Fruit fly (Drosophila melanogaster) whole organism, embryonic: ENCODE measurements around the gene CG3604.

Source experiments
- Awh ChIP-seq: fragments of 200-800 bp; sonication (Bioruptor generic); IDR thresholded peaks from 2 replicates; pipeline ENCODE4, ENCODE4 v1.3.6; 2022; ENCODE audit warnings: missing biosample characterization, missing genetic modification characterization
- Bgb ChIP-seq: fragments of 200-800 bp; sonication (Bioruptor generic); IDR thresholded peaks from 2 replicates; pipeline ENCODE4 v1.3.6; 2022; ENCODE audit warnings: missing biosample characterization, missing genetic modification characterization; ENCODE audit not compliant: partially characterized antibody
- Bteb2 ChIP-seq: fragments of 200-800 bp; sonication (Bioruptor generic); optimal IDR thresholded peaks from 2 replicates; lab custom pipeline; 2016; ENCODE audit warnings: missing biosample characterization, missing genetic modification characterization
- CG10147 ChIP-seq: fragments of 200-800 bp; sonication (Bioruptor generic); optimal IDR thresholded peaks from 2 replicates; lab custom pipeline; 2019; ENCODE audit warnings: missing biosample characterization, mild to moderate bottlenecking, missing genetic modification characterization, moderate library complexity
- CG10209 ChIP-seq: fragments of 200-800 bp; sonication (Bioruptor generic); optimal IDR thresholded peaks from 3 replicates; lab custom pipeline; 2017; ENCODE audit warnings: missing biosample characterization, mild to moderate bottlenecking, missing genetic modification characterization, missing genetic modification reagents
- CG10274 ChIP-seq: fragments of 200-800 bp; sonication (Bioruptor generic); optimal IDR thresholded peaks from 3 replicates; lab custom pipeline; 2017; ENCODE audit warnings: missing biosample characterization, mild to moderate bottlenecking, missing genetic modification characterization
- CG10321 ChIP-seq: fragments of 200-800 bp; sonication (Bioruptor generic); IDR thresholded peaks from 2 replicates; pipeline ENCODE4 v1.3.6; 2022; ENCODE audit warnings: missing biosample characterization, missing genetic modification characterization
- CG10366 ChIP-seq: fragments of 200-800 bp; sonication (Bioruptor generic); IDR thresholded peaks from 2 replicates; pipeline ENCODE4 v1.3.6; 2022; ENCODE audit warnings: missing biosample characterization, missing genetic modification characterization
- CG10979 ChIP-seq: fragments of 200-800 bp; sonication (Bioruptor generic); optimal IDR thresholded peaks from 2 replicates; lab custom pipeline; 2018; ENCODE audit warnings: missing biosample characterization, mild to moderate bottlenecking, missing genetic modification characterization, moderate library complexity
- CG12744 ChIP-seq: fragments of 200-800 bp; sonication (Bioruptor generic); optimal IDR thresholded peaks from 2 replicates; lab custom pipeline; 2016; ENCODE audit warnings: missing biosample characterization, missing genetic modification characterization
- CG13296 ChIP-seq: fragments of 200-800 bp; sonication (Bioruptor generic); optimal IDR thresholded peaks from 3 replicates; lab custom pipeline; 2018; ENCODE audit warnings: missing biosample characterization, mild to moderate bottlenecking, missing genetic modification characterization
- CG15011 ChIP-seq: fragments of 200-800 bp; sonication (Bioruptor generic); optimal IDR thresholded peaks from 3 replicates; lab custom pipeline; 2018; ENCODE audit warnings: missing biosample characterization, mild to moderate bottlenecking, missing genetic modification characterization
- CG1647 ChIP-seq: fragments of 200-800 bp; sonication (Bioruptor generic); optimal IDR thresholded peaks from 3 replicates; lab custom pipeline; 2016; ENCODE audit warnings: missing biosample characterization, missing genetic modification characterization
- CG17361 ChIP-seq: fragments of 200-800 bp; sonication (Bioruptor generic); IDR thresholded peaks from 3 replicates; pipeline ENCODE4 v1.3.6; 2022; ENCODE audit warnings: missing biosample characterization, missing genetic modification characterization
- CG30403 ChIP-seq: fragments of 200-800 bp; sonication (Bioruptor generic); optimal IDR thresholded peaks from 3 replicates; lab custom pipeline; 2016; ENCODE audit warnings: missing biosample characterization, missing genetic modification characterization
- CG31224 ChIP-seq: fragments of 200-800 bp; sonication (Bioruptor generic); IDR thresholded peaks from 2 replicates; pipeline ENCODE4 v1.3.6; 2022; ENCODE audit warnings: missing biosample characterization, missing genetic modification characterization
- CG31388 ChIP-seq: fragments of 200-800 bp; sonication (Bioruptor generic); optimal IDR thresholded peaks from 2 replicates; lab custom pipeline; 2016; ENCODE audit warnings: missing biosample characterization, missing genetic modification characterization
- CG3281 ChIP-seq: fragments of 200-800 bp; sonication (Bioruptor generic); optimal IDR thresholded peaks from 3 replicates; lab custom pipeline; 2017; ENCODE audit warnings: missing biosample characterization, mild to moderate bottlenecking, missing genetic modification characterization
- CG42726 ChIP-seq: fragments of 200-800 bp; sonication (Bioruptor generic); IDR thresholded peaks from 2 replicates; pipeline ENCODE4 v1.3.6; 2022; ENCODE audit warnings: missing biosample characterization, missing genetic modification characterization; ENCODE audit not compliant: partially characterized antibody
- CG4328 ChIP-seq: fragments of 200-800 bp; sonication (Bioruptor generic); optimal IDR thresholded peaks from 3 replicates; lab custom pipeline; 2017; ENCODE audit warnings: missing biosample characterization, missing genetic modification reagents, missing genetic modification characterization
- CG4360 ChIP-seq: fragments of 200-800 bp; sonication (Bioruptor generic); IDR thresholded peaks from 2 replicates; pipeline ENCODE4 v1.3.6; 2022; ENCODE audit warnings: missing biosample characterization, missing genetic modification characterization
- CG7745 ChIP-seq: fragments of 200-800 bp; sonication (Bioruptor generic); optimal IDR thresholded peaks from 2 replicates; lab custom pipeline; 2018; ENCODE audit warnings: missing biosample characterization, mild to moderate bottlenecking, missing genetic modification characterization, moderate library complexity
- CG7928 ChIP-seq: fragments of 200-800 bp; sonication (Bioruptor generic); optimal IDR thresholded peaks from 2 replicates; lab custom pipeline; 2017; ENCODE audit warnings: missing biosample characterization, mild to moderate bottlenecking, missing genetic modification characterization
- CG9437 ChIP-seq: fragments of 200-800 bp; sonication (Bioruptor generic); optimal IDR thresholded peaks from 2 replicates; lab custom pipeline; 2018; ENCODE audit warnings: missing biosample characterization, mild to moderate bottlenecking, missing genetic modification characterization
- CoRest ChIP-seq: fragments of 200-800 bp; sonication (Bioruptor generic); optimal IDR thresholded peaks from 3 replicates; lab custom pipeline; 2018; ENCODE audit warnings: missing biosample characterization, mild to moderate bottlenecking, missing genetic modification characterization, moderate library complexity
- Dip2 ChIP-seq: fragments of 200-800 bp; sonication (Bioruptor generic); IDR thresholded peaks from 2 replicates; pipeline ENCODE4 v1.3.6; 2022; ENCODE audit warnings: missing biosample characterization, missing genetic modification characterization
- ERR ChIP-seq: fragments of 200-800 bp; sonication (Bioruptor generic); optimal IDR thresholded peaks from 2 replicates; lab custom pipeline; 2016; ENCODE audit warnings: missing biosample characterization, missing genetic modification characterization
- Mad ChIP-seq: fragments of 200-800 bp; sonication (Bioruptor generic); optimal IDR thresholded peaks from 2 replicates; lab custom pipeline; 2016; ENCODE audit warnings: missing biosample characterization, missing genetic modification characterization
- NK7.1 ChIP-seq: fragments of 200-800 bp; sonication (Bioruptor generic); optimal IDR thresholded peaks from 3 replicates; lab custom pipeline; 2016; ENCODE audit warnings: missing biosample characterization, missing genetic modification characterization
- Nf-YC ChIP-seq: fragments of 200-800 bp; optimal IDR thresholded peaks from 3 replicates; lab custom pipeline; 2019; ENCODE audit warnings: missing biosample characterization, mild to moderate bottlenecking, missing genetic modification characterization, moderate library complexity
- Pdp1 ChIP-seq, 2 experiments: fragments of 200-800 bp; sonication (Bioruptor generic); optimal IDR thresholded peaks; 3 replicates each; lab custom pipeline; 2016; ENCODE audit warnings: missing biosample characterization in 2 of 2, missing genetic modification characterization in 2 of 2, mild to moderate bottlenecking in 1 of 2, moderate library complexity in 1 of 2
- Sry-β ChIP-seq: fragments of 200-800 bp; sonication (Bioruptor generic); optimal IDR thresholded peaks from 2 replicates; lab custom pipeline; 2018; ENCODE audit warnings: missing biosample characterization, mild to moderate bottlenecking, missing genetic modification characterization, moderate library complexity
- ab ChIP-seq: fragments of 200-800 bp; sonication (Bioruptor generic); optimal IDR thresholded peaks from 2 replicates; lab custom pipeline; 2016; ENCODE audit warnings: missing biosample characterization, missing genetic modification characterization
- ap ChIP-seq: fragments of 200-800 bp; sonication (Bioruptor generic); IDR thresholded peaks from 2 replicates; pipeline ENCODE4 v1.3.6; 2022; ENCODE audit warnings: missing biosample characterization, missing genetic modification characterization
- bab2 ChIP-seq: fragments of 200-800 bp; sonication (Bioruptor generic); optimal IDR thresholded peaks from 2 replicates; lab custom pipeline; 2016; ENCODE audit warnings: missing biosample characterization, missing genetic modification characterization
- cas ChIP-seq: fragments of 200-800 bp; sonication (Bioruptor generic); IDR thresholded peaks from 2 replicates; pipeline ENCODE4 v1.3.6; 2022; ENCODE audit warnings: missing biosample characterization, missing genetic modification characterization
- cwo ChIP-seq: fragments of 200-800 bp; sonication (Bioruptor generic); optimal IDR thresholded peaks from 3 replicates; lab custom pipeline; 2017; ENCODE audit warnings: missing biosample characterization, missing genetic modification characterization, mild to moderate bottlenecking, moderate library complexity, missing genetic modification reagents
- grau ChIP-seq: fragments of 200-800 bp; optimal IDR thresholded peaks from 3 replicates; lab custom pipeline; 2019; ENCODE audit warnings: missing biosample characterization, mild to moderate bottlenecking, missing genetic modification characterization, moderate library complexity
- inv ChIP-seq: fragments of 200-800 bp; sonication (Bioruptor generic); IDR thresholded peaks from 2 replicates; pipeline ENCODE4 v1.3.6; 2022; ENCODE audit warnings: missing biosample characterization, missing genetic modification characterization; ENCODE audit not compliant: partially characterized antibody
- jing ChIP-seq: fragments of 200-800 bp; sonication (Bioruptor generic); optimal IDR thresholded peaks from 2 replicates; lab custom pipeline; 2018; ENCODE audit warnings: missing biosample characterization, mild to moderate bottlenecking, missing genetic modification characterization
- klu ChIP-seq: fragments of 200-800 bp; sonication (Bioruptor generic); IDR thresholded peaks from 2 replicates; pipeline ENCODE4 v1.3.6; 2022; ENCODE audit warnings: missing biosample characterization, missing genetic modification characterization
- kni ChIP-seq: fragments of 200-800 bp; sonication (Bioruptor generic); optimal IDR thresholded peaks from 3 replicates; lab custom pipeline; 2017; ENCODE audit warnings: mild to moderate bottlenecking, missing biosample characterization, missing genetic modification reagents, missing genetic modification characterization
- lmd ChIP-seq: fragments of 200-800 bp; sonication (Bioruptor generic); IDR thresholded peaks from 2 replicates; pipeline ENCODE4 v1.3.6; 2022; ENCODE audit warnings: missing biosample characterization, missing genetic modification characterization
- mld ChIP-seq: fragments of 200-800 bp; sonication (Bioruptor generic); IDR thresholded peaks from 3 replicates; pipeline ENCODE4 v1.3.6; 2022; ENCODE audit warnings: missing biosample characterization, missing genetic modification characterization; ENCODE audit not compliant: partially characterized antibody
- run ChIP-seq: fragments of 200-800 bp; sonication (Bioruptor generic); optimal IDR thresholded peaks from 3 replicates; lab custom pipeline; 2018; ENCODE audit warnings: missing biosample characterization, mild to moderate bottlenecking, missing genetic modification characterization
- sens-2 ChIP-seq: fragments of 200-800 bp; sonication (Bioruptor generic); IDR thresholded peaks from 2 replicates; pipeline ENCODE4 v1.3.6; 2022; ENCODE audit warnings: missing biosample characterization, missing genetic modification characterization
- sqz ChIP-seq: fragments of 200-800 bp; sonication (Bioruptor generic); optimal IDR thresholded peaks from 3 replicates; lab custom pipeline; 2018; ENCODE audit warnings: missing biosample characterization, mild to moderate bottlenecking, missing genetic modification characterization
- tap ChIP-seq: fragments of 200-800 bp; optimal IDR thresholded peaks from 3 replicates; lab custom pipeline; 2019; ENCODE audit warnings: missing biosample characterization, mild to moderate bottlenecking, missing genetic modification characterization, moderate library complexity
- tx ChIP-seq: fragments of 200-800 bp; sonication (Bioruptor generic); optimal IDR thresholded peaks from 2 replicates; lab custom pipeline; 2016; ENCODE audit warnings: missing biosample characterization, missing genetic modification characterization
- unpg ChIP-seq: fragments of 200-800 bp; sonication (Bioruptor generic); optimal IDR thresholded peaks from 3 replicates; lab custom pipeline; 2018; ENCODE audit warnings: missing biosample characterization, mild to moderate bottlenecking, missing genetic modification characterization, moderate library complexity
- wor ChIP-seq: fragments of 200-800 bp; sonication (Bioruptor generic); IDR thresholded peaks from 2 replicates; pipeline ENCODE4 v1.3.6; 2022; ENCODE audit warnings: missing biosample characterization, missing genetic modification characterization
- zen ChIP-seq: fragments of 200-800 bp; sonication (Bioruptor generic); optimal IDR thresholded peaks from 3 replicates; lab custom pipeline; 2018; ENCODE audit warnings: missing biosample characterization, mild to moderate bottlenecking, missing genetic modification characterization, moderate library complexity

CG3604 gene

DNA sequence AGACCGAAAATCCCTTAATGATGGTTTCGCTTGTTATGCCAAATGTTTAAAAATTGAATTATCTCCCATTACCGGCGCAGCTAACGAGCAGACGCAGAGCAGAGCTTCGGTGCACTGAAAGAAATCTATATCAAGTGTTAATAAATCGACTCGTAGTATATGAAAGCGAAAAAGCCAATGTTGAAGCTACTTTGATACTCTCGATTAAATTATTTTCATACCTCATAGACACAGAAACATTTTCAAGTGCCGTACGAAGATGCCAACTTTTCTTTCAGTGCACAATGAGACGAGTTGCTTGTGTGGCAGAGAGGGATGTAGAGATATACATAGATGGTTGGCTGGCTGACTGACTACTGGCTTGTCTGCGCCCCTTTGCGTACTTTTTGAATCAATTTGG is 21.9 kb downstream of the CG3604 start (continued):
- 0 out of 2 replicates have a peak, but pooled peaks have one; percentile 28 for TF ChIP-seq Awh (GFP tag; lab: Robert Waterston, UW)
- no peak for TF ChIP-seq Mad (GFP tag; lab: Kevin White, UChicago)
- no peak for TF ChIP-seq CG7745 (tag; lab: Kevin White, UChicago)
- TF ChIP-seq CG30403 (GFP tag; lab: Kevin White, UChicago) = peak; percentile 10
- TF ChIP-seq NK7.1 (GFP tag; lab: Kevin White, UChicago) = no peak
- no peak for TF ChIP-seq grau (tag; lab: Kevin White, UChicago)
- peak; percentile 61 for TF ChIP-seq CG10979 (tag; lab: Kevin White, UChicago)
- TF ChIP-seq ab (GFP tag; lab: Kevin White, UChicago) = no peak
- TF ChIP-seq Sry-β (GFP tag; lab: Kevin White, UChicago) = no peak
- no peak for TF ChIP-seq klu
- no peak for TF ChIP-seq mld
- TF ChIP-seq cas = no peak
- peak; percentile 33 for TF ChIP-seq jing (GFP tag; lab: Kevin White, UChicago)
- no peak for TF ChIP-seq CG17361 (GFP tag; lab: Robert Waterston, UW)
- TF ChIP-seq CG10321 (GFP tag; lab: Robert Waterston, UW) = no peak
- TF ChIP-seq CG9437 (GFP tag; lab: Kevin White, UChicago) = no peak
- TF ChIP-seq CG31388 = no peak
- TF ChIP-seq Nf-YC (tag; lab: Kevin White, UChicago) = no peak
- no peak for TF ChIP-seq unpg (GFP tag; lab: Kevin White, UChicago)
- no peak for TF ChIP-seq Bteb2 (GFP tag; lab: Kevin White, UChicago)
- TF ChIP-seq inv (GFP tag; lab: Robert Waterston, UW) = no peak
- TF ChIP-seq CG13296 (GFP tag; lab: Kevin White, UChicago) = no peak
- no peak for TF ChIP-seq CG42726 (GFP tag; lab: Robert Waterston, UW)
- no peak for TF ChIP-seq Bgb
- no peak for TF ChIP-seq CG12744 (GFP tag; lab: Kevin White, UChicago)
- TF ChIP-seq CG4360 (GFP tag; lab: Robert Waterston, UW) = no peak
- no peak for TF ChIP-seq CG10209 (GFP tag; lab: Kevin White, UChicago)
- TF ChIP-seq ERR (GFP tag; lab: Kevin White, UChicago) = no peak
- TF ChIP-seq CG31224 (GFP tag; lab: Robert Waterston, UW) = no peak
- TF ChIP-seq sqz = no peak
- TF ChIP-seq CG10147 (GFP tag; lab: Kevin White, UChicago) = no peak
- no peak for TF ChIP-seq tx
- no peak for TF ChIP-seq CG10274 (GFP tag; lab: Kevin White, UChicago)
- TF ChIP-seq Pdp1 (GFP tag; optimal IDR thresholded peaks at IDR 0.05; lab: Kevin White, UChicago) = peak; percentile 5
- TF ChIP-seq CG10366 (GFP tag; lab: Robert Waterston, UW) = no peak
- TF ChIP-seq ap (GFP tag; lab: Robert Waterston, UW) = no peak
- TF ChIP-seq CG4328 (GFP tag; lab: Kevin White, UChicago) = no peak
- TF ChIP-seq CG7928 (GFP tag; lab: Kevin White, UChicago) = no peak
- no peak for TF ChIP-seq kni (GFP tag; lab: Kevin White, UChicago)
- no peak for TF ChIP-seq wor (GFP tag; lab: Robert Waterston, UW)
- TF ChIP-seq CG15011 (GFP tag; lab: Kevin White, UChicago) = no peak
- no peak for TF ChIP-seq CG3281 (GFP tag; lab: Kevin White, UChicago)
- TF ChIP-seq Dip2 (GFP tag; lab: Robert Waterston, UW) = no peak
- no peak for TF ChIP-seq cwo (GFP tag; lab: Kevin White, UChicago)
- peak; percentile 64 for TF ChIP-seq zen
- TF ChIP-seq CoRest (tag; lab: Kevin White, UChicago) = peak; percentile 6
- TF ChIP-seq CG1647 (GFP tag; lab: Kevin White, UChicago) = no peak
- peak; percentile 11 for TF ChIP-seq tap (tag; lab: Kevin White, UChicago)
- no peak for TF ChIP-seq bab2 (GFP tag; lab: Kevin White, UChicago)
- TF ChIP-seq lmd (GFP tag; lab: Robert Waterston, UW) = no peak
- TF ChIP-seq sens-2 (GFP tag; lab: Robert Waterston, UW) = no peak
- no peak for TF ChIP-seq run (tag; lab: Kevin White, UChicago)
